Worm (Caenorhabditis elegans): Measurements from ENCODE around the gene imp-3.

The imp-3 gene

ce11 chrIV:7770162-7770561 lies 19.3 kb downstream of the imp-3 start, which contains the start of gene rdl-1:
Gene rdl-1 (minus strand): TSS chrIV:7770262.
- TF ChIP-seq C06A6.2 (GFP tag; conservative IDR thresholded peaks at IDR 0.05) (no peak), let-526 (GFP tag; IDR thresholded peaks at IDR 0.05) (no peak), nhr-27 (tag; optimal IDR thresholded peaks at IDR 0.05) (no peak), bed-2 (GFP tag; IDR thresholded peaks at IDR 0.05) (no peak), ekl-4 (GFP tag; IDR thresholded peaks at IDR 0.05) (no peak), lsl-1 (GFP tag; optimal IDR thresholded peaks at IDR 0.05) (peak; percentile 38), lag-1 (GFP tag; IDR thresholded peaks at IDR 0.05) (no peak)

ce11 chrIV:7764319-7764718 lies 25.1 kb downstream of the imp-3 start:
- TF ChIP-seq ceh-91 (GFP tag; IDR thresholded peaks at IDR 0.05) (no peak), ceh-79 (tag; optimal IDR thresholded peaks at IDR 0.05) (no peak), D2030.7 (GFP tag; IDR thresholded peaks at IDR 0.05) (0 out of 2 replicates have a peak, but pooled peaks have one; percentile 17), T26A5.8 (tag; optimal IDR thresholded peaks at IDR 0.05) (no peak), hlh-26 (GFP tag; conservative IDR thresholded peaks at IDR 0.05) (no peak), xnd-1 (tag; optimal IDR thresholded peaks at IDR 0.05) (peak; percentile 91), bed-1 (GFP tag; IDR thresholded peaks at IDR 0.05) (no peak), K12H6.12 (tag; optimal IDR thresholded peaks at IDR 0.05) (no peak), ceh-27 (GFP tag; optimal IDR thresholded peaks at IDR 0.05) (no peak), nhr-179 (tag; optimal IDR thresholded peaks at IDR 0.05) (no peak), ztf-18 (tag; optimal IDR thresholded peaks at IDR 0.05) (no peak), snpc-1.3 (tag; optimal IDR thresholded peaks at IDR 0.05; ENCODE audit: insufficient read depth) (peak; percentile 28), nhr-27 (tag; optimal IDR thresholded peaks at IDR 0.05) (no peak), lsl-1 (GFP tag; optimal IDR thresholded peaks at IDR 0.05) (peak; percentile 93), Y56A3A.18 (GFP tag; IDR thresholded peaks at IDR 0.05) (no peak), B0035.1 (tag; optimal IDR thresholded peaks at IDR 0.05) (no peak), atf-7 (tag; optimal IDR thresholded peaks at IDR 0.05) (no peak), ama-1 (optimal IDR thresholded peaks at IDR 0.05) (no peak), ama-1 (GFP tag; optimal IDR thresholded peaks at IDR 0.05) (no peak), madf-6 (GFP tag; IDR thresholded peaks at IDR 0.05) (peak; percentile 92), snpc-4 (GFP tag; optimal IDR thresholded peaks at IDR 0.05) (no peak), snpc-4 (tag; optimal IDR thresholded peaks at IDR 0.05) (peak in 2 of 4 experiments; percentile 24 to 25), lin-26 (GFP tag; IDR thresholded peaks at IDR 0.05) (no peak), F57C9.4 (tag; optimal IDR thresholded peaks at IDR 0.05) (no peak), rec-8 (tag; optimal IDR thresholded peaks at IDR 0.05) (no peak), egl-44 (GFP tag; IDR thresholded peaks at IDR 0.05) (no peak), die-1 (tag; optimal IDR thresholded peaks at IDR 0.05) (no peak), lin-54 (GFP tag; optimal IDR thresholded peaks at IDR 0.05) (peak; percentile 63), mel-28 (tag; optimal IDR thresholded peaks at IDR 0.05; ENCODE audit: borderline replicate concordance) (no peak), dox-1 (GFP tag; IDR thresholded peaks at IDR 0.05) (no peak), attf-6 (GFP tag; IDR thresholded peaks at IDR 0.05) (no peak), efl-1 (GFP tag; optimal IDR thresholded peaks at IDR 0.05) (no peak), B0336.3 (GFP tag; IDR thresholded peaks at IDR 0.05) (no peak), sdz-38 (tag; optimal IDR thresholded peaks at IDR 0.05) (no peak), hsf-1 (GFP tag; IDR thresholded peaks at IDR 0.05) (no peak), F49E8.2 (tag; optimal IDR thresholded peaks at IDR 0.05; ENCODE audit: insufficient read depth) (peak; percentile 39), lsy-27 (tag; optimal IDR thresholded peaks at IDR 0.05; ENCODE audit: borderline replicate concordance, insufficient read depth) (no peak), ets-4 (GFP tag; optimal IDR thresholded peaks at IDR 0.05) (no peak), madf-8 (GFP tag; conservative IDR thresholded peaks at IDR 0.05) (peak; percentile 58), ztf-6 (GFP tag; IDR thresholded peaks at IDR 0.05) (no peak), repo-1 (tag; optimal IDR thresholded peaks at IDR 0.05) (no peak), snpc-3.4 (tag; optimal IDR thresholded peaks at IDR 0.05) (peak; percentile 3)
